Worm (Caenorhabditis elegans) whole organism, L4 larva: ENCODE data around the gene Y75B8A.44.

Experiments used
- F26F4.8 ChIP-seq: fragments of 200-800 bp; sonication (Bioruptor generic); conservative IDR thresholded peaks from 2 replicates; pipeline ENCODE4 v1.3.6; 2022; ENCODE audit warnings: missing genetic modification characterization, missing compliant biosample characterization
- T26A8.4 ChIP-seq: fragments of 200-800 bp; sonication (Bioruptor generic); IDR thresholded peaks from 2 replicates; pipeline ENCODE4 v1.3.6; 2022; ENCODE audit warnings: missing genetic modification characterization, missing compliant biosample characterization
- ZK546.5 ChIP-seq, 2 experiments: sonication (generic microtip); optimal IDR thresholded peaks; 2 replicates each; lab custom pipeline; 2017; ENCODE audit warnings: missing biosample characterization in 2 of 2, missing genetic modification characterization in 2 of 2
- ama-1 ChIP-seq: fragments of 150-350 bp; optimal IDR thresholded peaks from 2 replicates; lab custom pipeline; 2014; ENCODE audit warnings: inconsistent platforms, mixed read lengths
- ces-1 ChIP-seq: fragments of 150-350 bp; sonication (generic microtip); optimal IDR thresholded peaks from 4 replicates; lab custom pipeline; 2014; ENCODE audit warnings: missing biosample characterization, missing genetic modification reagents, missing genetic modification characterization
- dpl-1 ChIP-seq: fragments of 150-350 bp; optimal IDR thresholded peaks from 2 replicates; lab custom pipeline; 2014; ENCODE audit warnings: missing biosample characterization, missing genetic modification reagents, missing genetic modification characterization
- hlh-30 ChIP-seq: sonication (generic microtip); optimal IDR thresholded peaks from 2 replicates; lab custom pipeline; 2017; ENCODE audit warnings: antibody characterized with exemption, mild to moderate bottlenecking, missing genetic modification characterization, missing compliant biosample characterization; ENCODE audit not compliant: insufficient read depth
- lin-1 ChIP-seq: fragments of 200-800 bp; sonication (Bioruptor generic); IDR thresholded peaks from 2 replicates; pipeline ENCODE4 v1.3.6; 2022; ENCODE audit warnings: missing genetic modification reagents, missing genetic modification characterization, missing compliant biosample characterization
- nhr-10 ChIP-seq: fragments of 150-350 bp; optimal IDR thresholded peaks from 2 replicates; lab custom pipeline; 2014; ENCODE audit warnings: missing biosample characterization, missing genetic modification characterization
- nhr-76 ChIP-seq: fragments of 150-350 bp; optimal IDR thresholded peaks from 2 replicates; lab custom pipeline; 2014; ENCODE audit warnings: missing biosample characterization, missing genetic modification characterization
- pha-4 ChIP-seq, 2 experiments: fragments of 150-350 bp in 1 of 2; fragments of 200-800 bp in 1 of 2; sonication (Bioruptor generic) in 1 of 2; IDR thresholded peaks in 1 of 2; optimal IDR thresholded peaks in 1 of 2; 2 replicates each; pipeline versions ENCODE4 v1.3.6 to Lab custom; 2014 to 2022; ENCODE audit warnings: missing genetic modification characterization in 2 of 2, missing genetic modification reagents in 2 of 2, missing biosample characterization in 1 of 2, missing compliant biosample characterization in 1 of 2
- tra-1 ChIP-seq: fragments of 200-800 bp; sonication (Bioruptor generic); IDR thresholded peaks from 2 replicates; pipeline ENCODE4 v1.3.6; 2022; ENCODE audit warnings: missing genetic modification reagents, missing genetic modification characterization, missing compliant biosample characterization
- zag-1 ChIP-seq: fragments of 150-350 bp; optimal IDR thresholded peaks from 2 replicates; lab custom pipeline; 2014; ENCODE audit warnings: missing biosample characterization, missing genetic modification characterization
- zfp-2 ChIP-seq: sonication (generic microtip); optimal IDR thresholded peaks from 2 replicates; lab custom pipeline; 2016; ENCODE audit warnings: mild to moderate bottlenecking, missing genetic modification characterization, missing compliant biosample characterization

ce11 chrIII:12157576-12157975 lies 36.7 kb upstream of the Y75B8A.44 start:
- TF ChIP-seq T26A8.4 (GFP tag; lab: Robert Waterston, UW) (no peak), zag-1 (tag; lab: Kevin White, UChicago) (no peak), ces-1 (GFP tag; lab: Kevin White, UChicago) (no peak), tra-1 (GFP tag; lab: Robert Waterston, UW) (no peak), F26F4.8 (GFP tag; lab: Robert Waterston, UW) (no peak), nhr-10 (no peak), pha-4 (GFP tag; IDR thresholded peaks at IDR 0.05; lab: Robert Waterston, UW) (no peak), pha-4 (tag; optimal IDR thresholded peaks at IDR 0.05; lab: Kevin White, UChicago) (no peak), hlh-30 (tag; lab: Kevin White, UChicago) (no peak), ZK546.5 (tag; optimal IDR thresholded peaks at IDR 0.05; lab: Kevin White, UChicago) (no peak), zfp-2 (tag; lab: Kevin White, UChicago) (no peak), dpl-1 (GFP tag; lab: Kevin White, UChicago) (no peak), ama-1 (no peak), lin-1 (GFP tag; lab: Robert Waterston, UW) (no peak), nhr-76 (tag; lab: Kevin White, UChicago) (no peak)
